Worm (Caenorhabditis elegans) whole organism, L2 larva: ENCODE results near the gene apb-1.

Experiments
- F13H6.1 ChIP-seq: sonication (generic microtip); optimal IDR thresholded peaks from 2 replicates; lab custom pipeline; 2016; ENCODE audit warnings: missing genetic modification characterization, missing compliant biosample characterization
- alr-1 ChIP-seq: fragments of 150-350 bp; optimal IDR thresholded peaks from 2 replicates; lab custom pipeline; 2014; ENCODE audit warnings: missing biosample characterization, missing genetic modification characterization
- elt-1 ChIP-seq: fragments of 150-350 bp; optimal IDR thresholded peaks from 2 replicates; lab custom pipeline; 2014; ENCODE audit warnings: missing biosample characterization, missing genetic modification characterization
- gmeb-1 ChIP-seq: fragments of 150-350 bp; optimal IDR thresholded peaks from 2 replicates; lab custom pipeline; 2014; ENCODE audit warnings: missing biosample characterization, missing genetic modification characterization
- lin-39 ChIP-seq: fragments of 150-350 bp; optimal IDR thresholded peaks from 2 replicates; lab custom pipeline; 2014; ENCODE audit warnings: missing biosample characterization, missing genetic modification reagents, missing genetic modification characterization
- nhr-12 ChIP-seq: fragments of 150-350 bp; optimal IDR thresholded peaks from 2 replicates; lab custom pipeline; 2014; ENCODE audit warnings: missing biosample characterization, missing genetic modification characterization
- unc-62 ChIP-seq: fragments of 150-350 bp; optimal IDR thresholded peaks from 2 replicates; lab custom pipeline; 2014; ENCODE audit warnings: missing biosample characterization, missing genetic modification reagents, missing genetic modification characterization
- zag-1 ChIP-seq: fragments of 150-350 bp; optimal IDR thresholded peaks from 2 replicates; lab custom pipeline; 2014; ENCODE audit warnings: missing biosample characterization, missing genetic modification characterization
- ztf-11 ChIP-seq: sonication (generic microtip); optimal IDR thresholded peaks from 2 replicates; lab custom pipeline; 2017; ENCODE audit warnings: missing biosample characterization, missing genetic modification characterization

DNA sequence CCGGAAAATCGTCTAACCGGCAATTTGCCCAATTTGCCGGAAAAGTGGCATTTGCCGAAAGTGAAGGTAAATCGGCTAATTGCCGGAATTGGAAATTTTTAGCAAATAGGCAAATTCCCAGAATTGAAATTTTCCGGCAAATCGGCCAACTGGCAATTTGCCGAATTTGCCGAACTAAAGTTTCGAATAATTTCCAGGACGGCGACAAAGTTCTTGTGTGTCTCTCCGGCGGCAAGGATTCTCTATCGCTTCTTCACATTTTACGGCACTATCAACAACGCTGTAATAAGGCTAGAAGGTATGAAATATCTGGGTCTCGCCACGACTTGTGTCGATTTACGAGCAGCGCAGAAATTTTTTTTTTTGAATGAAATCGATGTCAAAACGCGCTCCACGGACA, 19.4 kb upstream of the apb-1 start:
- TF ChIP-seq alr-1 (no peak), gmeb-1 (tag; lab: Kevin White, UChicago) (no peak), lin-39 (no peak), F13H6.1 (no peak), unc-62 (GFP tag; lab: Kevin White, UChicago) (no peak), nhr-12 (tag; lab: Kevin White, UChicago) (no peak), elt-1 (tag; lab: Kevin White, UChicago) (no peak), ztf-11 (tag; lab: Kevin White, UChicago) (no peak), zag-1 (tag; lab: Kevin White, UChicago) (no peak)
